Fruit fly (Drosophila melanogaster) whole organism, wandering third instar larva: Measurements from ENCODE around the gene CG43938.

Experiments
- Abd-B ChIP-seq: fragments of >200 bp; optimal IDR thresholded peaks from 2 replicates; lab custom pipeline; 2017; ENCODE audit warnings: missing biosample characterization, missing genetic modification characterization
- Sp1 ChIP-seq: fragments of 200-800 bp; sonication (Bioruptor generic); optimal IDR thresholded peaks from 3 replicates; lab custom pipeline; 2019; ENCODE audit warnings: missing biosample characterization, mild to moderate bottlenecking, missing genetic modification characterization, moderate library complexity
- br ChIP-seq: fragments of 200-800 bp; sonication (Bioruptor generic); optimal IDR thresholded peaks from 2 replicates; lab custom pipeline; 2016; ENCODE audit warnings: missing biosample characterization, missing genetic modification characterization
- jim ChIP-seq: fragments of 175-275, 200-325 bp; sonication (Bioruptor generic); optimal IDR thresholded peaks from 2 replicates; lab custom pipeline; 2016; ENCODE audit warnings: missing biosample characterization, mild to moderate bottlenecking, missing genetic modification characterization
- psq ChIP-seq: fragments of 200-800 bp; sonication (Bioruptor generic); optimal IDR thresholded peaks from 3 replicates; lab custom pipeline; 2017; ENCODE audit warnings: missing biosample characterization, mild to moderate bottlenecking, missing genetic modification characterization, moderate library complexity
- usp ChIP-seq: fragments of >200 bp; optimal IDR thresholded peaks from 2 replicates; lab custom pipeline; 2017; ENCODE audit warnings: missing biosample characterization, missing genetic modification characterization

dm6 chr3L:21099908-21100307 lies 21.5 kb upstream of the CG43938 start:
- no peak for TF ChIP-seq jim (GFP tag; lab: Kevin White, UChicago)
- no peak for TF ChIP-seq Abd-B (GFP tag; lab: Kevin White, UChicago)
- no peak for TF ChIP-seq psq (GFP tag; lab: Kevin White, UChicago)
- no peak for TF ChIP-seq Sp1
- TF ChIP-seq usp (GFP tag; lab: Kevin White, UChicago) = no peak
- no peak for TF ChIP-seq br (GFP tag; lab: Kevin White, UChicago)
